Fruit fly (Drosophila melanogaster) whole organism, embryonic: Measurements from ENCODE around the gene Clbn.

Experiments used
- Ada2b ChIP-seq: fragments of 200-800 bp; sonication (Bioruptor generic); IDR thresholded peaks from 2 replicates; pipeline ENCODE4 v1.3.6; 2022; ENCODE audit warnings: missing biosample characterization, missing genetic modification characterization
- Antp ChIP-seq: fragments of 200-800 bp; sonication (Bioruptor generic); optimal IDR thresholded peaks from 3 replicates; lab custom pipeline; 2016; ENCODE audit warnings: missing biosample characterization, missing genetic modification characterization
- Atf3 ChIP-seq: fragments of 200-800 bp; sonication (Bioruptor generic); optimal IDR thresholded peaks from 3 replicates; lab custom pipeline; 2016; ENCODE audit warnings: missing biosample characterization, missing genetic modification characterization
- Bdp1 ChIP-seq: fragments of 200-800 bp; sonication (Bioruptor generic); optimal IDR thresholded peaks from 3 replicates; lab custom pipeline; 2016; ENCODE audit warnings: missing biosample characterization, missing genetic modification characterization
- CG10147 ChIP-seq: fragments of 200-800 bp; sonication (Bioruptor generic); optimal IDR thresholded peaks from 2 replicates; lab custom pipeline; 2019; ENCODE audit warnings: missing biosample characterization, mild to moderate bottlenecking, missing genetic modification characterization, moderate library complexity
- CG1024 ChIP-seq: fragments of 200-800 bp; sonication (Bioruptor generic); IDR thresholded peaks from 2 replicates; pipeline ENCODE4 v1.3.6; 2022; ENCODE audit warnings: missing biosample characterization, missing genetic modification characterization
- CG10462 ChIP-seq: fragments of 200-800 bp; sonication (Bioruptor generic); optimal IDR thresholded peaks from 2 replicates; lab custom pipeline; 2016; ENCODE audit warnings: missing biosample characterization, missing genetic modification characterization
- CG14667 ChIP-seq: fragments of 200-800 bp; sonication (Bioruptor generic); IDR thresholded peaks from 2 replicates; pipeline ENCODE4 v1.3.6; 2022; ENCODE audit warnings: missing biosample characterization, missing genetic modification characterization
- CG17186 ChIP-seq: fragments of 200-800 bp; sonication (Bioruptor generic); optimal IDR thresholded peaks from 3 replicates; lab custom pipeline; 2017; ENCODE audit warnings: missing biosample characterization, missing genetic modification reagents, missing genetic modification characterization
- CG17568 ChIP-seq: fragments of 200-800 bp; sonication (Bioruptor generic); optimal IDR thresholded peaks from 2 replicates; lab custom pipeline; 2018; ENCODE audit warnings: missing biosample characterization, mild to moderate bottlenecking, missing genetic modification characterization, moderate library complexity
- CG2120 ChIP-seq: fragments of 200-800 bp; sonication (Bioruptor generic); optimal IDR thresholded peaks from 3 replicates; lab custom pipeline; 2016; ENCODE audit warnings: missing biosample characterization, missing genetic modification characterization
- CG2875 ChIP-seq: fragments of 200-800 bp; sonication (Bioruptor generic); optimal IDR thresholded peaks from 2 replicates; lab custom pipeline; 2017; ENCODE audit warnings: missing biosample characterization, mild to moderate bottlenecking, missing genetic modification characterization, missing genetic modification reagents
- CG2889 ChIP-seq: fragments of 200-800 bp; sonication (Bioruptor generic); IDR thresholded peaks from 3 replicates; pipeline ENCODE4 v1.3.6; 2022; ENCODE audit warnings: missing biosample characterization, missing genetic modification characterization
- CG30020 ChIP-seq: fragments of 200-800 bp; optimal IDR thresholded peaks from 2 replicates; lab custom pipeline; 2019; ENCODE audit warnings: missing biosample characterization, mild to moderate bottlenecking, missing genetic modification characterization, moderate library complexity
- CG30431 ChIP-seq: fragments of 200-800 bp; sonication (Bioruptor generic); optimal IDR thresholded peaks from 2 replicates; lab custom pipeline; 2017; ENCODE audit warnings: missing biosample characterization, missing genetic modification characterization
- CG31441 ChIP-seq: fragments of 200-800 bp; sonication (Bioruptor generic); IDR thresholded peaks from 2 replicates; pipeline ENCODE4 v1.3.6; 2022; ENCODE audit warnings: missing biosample characterization, missing genetic modification characterization
- CG43689 ChIP-seq: fragments of 200-800 bp; sonication (Bioruptor generic); IDR thresholded peaks from 2 replicates; pipeline ENCODE4 v1.3.6; 2022; ENCODE audit warnings: missing biosample characterization, missing genetic modification characterization
- CG4424 ChIP-seq: fragments of 200-800 bp; sonication (Bioruptor generic); optimal IDR thresholded peaks from 3 replicates; lab custom pipeline; 2016; ENCODE audit warnings: missing biosample characterization, missing genetic modification characterization
- CG4820 ChIP-seq: fragments of 200-800 bp; sonication (Bioruptor generic); optimal IDR thresholded peaks from 3 replicates; lab custom pipeline; 2016; ENCODE audit warnings: missing biosample characterization, missing genetic modification characterization
- CG7556 ChIP-seq: fragments of 200-800 bp; sonication (Bioruptor generic); optimal IDR thresholded peaks from 2 replicates; lab custom pipeline; 2017; ENCODE audit warnings: missing biosample characterization, mild to moderate bottlenecking, missing genetic modification characterization
- CG8478 ChIP-seq: fragments of >200 bp; optimal IDR thresholded peaks from 2 replicates; lab custom pipeline; 2018
- Dfd ChIP-seq, 2 experiments: fragments of >200 bp; optimal IDR thresholded peaks; 2 replicates each; lab custom pipeline; 2017; ENCODE audit warnings: missing biosample characterization in 2 of 2, missing genetic modification characterization in 2 of 2
- Fer2 ChIP-seq: fragments of 200-800 bp; sonication (Bioruptor generic); optimal IDR thresholded peaks from 2 replicates; lab custom pipeline; 2018; ENCODE audit warnings: missing biosample characterization, mild to moderate bottlenecking, missing genetic modification characterization, moderate library complexity
- H2.0 ChIP-seq: fragments of 200-800 bp; sonication (Bioruptor generic); IDR thresholded peaks from 2 replicates; pipeline ENCODE4 v1.3.6; 2022; ENCODE audit warnings: missing biosample characterization, missing genetic modification characterization
- Hr39 ChIP-seq: fragments of >200 bp; optimal IDR thresholded peaks from 2 replicates; lab custom pipeline; 2017
- Lhr ChIP-seq: fragments of 200-800 bp; sonication (Bioruptor generic); optimal IDR thresholded peaks from 3 replicates; lab custom pipeline; 2017; ENCODE audit warnings: mild to moderate bottlenecking, missing biosample characterization, missing genetic modification reagents, missing genetic modification characterization
- Pdp1 ChIP-seq, 2 experiments: fragments of 200-800 bp; sonication (Bioruptor generic); optimal IDR thresholded peaks; 3 replicates each; lab custom pipeline; 2016; ENCODE audit warnings: missing biosample characterization in 2 of 2, missing genetic modification characterization in 2 of 2, mild to moderate bottlenecking in 1 of 2, moderate library complexity in 1 of 2
- Poxn ChIP-seq: fragments of 200-800 bp; sonication (Bioruptor generic); IDR thresholded peaks from 2 replicates; pipeline ENCODE4 v1.3.6; 2022; ENCODE audit warnings: missing biosample characterization, missing genetic modification characterization
- Scr ChIP-seq: fragments of 200-800 bp; sonication (Bioruptor generic); IDR thresholded peaks from 2 replicates; pipeline ENCODE4 v1.3.6; 2022; ENCODE audit warnings: missing biosample characterization, missing genetic modification characterization; ENCODE audit not compliant: partially characterized antibody
- Sox100B ChIP-seq: fragments of 200-800 bp; sonication (Bioruptor generic); optimal IDR thresholded peaks from 3 replicates; lab custom pipeline; 2018; ENCODE audit warnings: missing biosample characterization, mild to moderate bottlenecking, missing genetic modification characterization
- Sox102F ChIP-seq: fragments of 200-800 bp; sonication (Bioruptor generic); optimal IDR thresholded peaks from 2 replicates; lab custom pipeline; 2018; ENCODE audit warnings: missing biosample characterization, mild to moderate bottlenecking, missing genetic modification characterization, moderate library complexity
- Spps ChIP-seq: fragments of 200-800 bp; sonication (Bioruptor generic); optimal IDR thresholded peaks from 2 replicates; lab custom pipeline; 2018; ENCODE audit warnings: missing biosample characterization, mild to moderate bottlenecking, missing genetic modification characterization
- TFAM ChIP-seq: fragments of 200-800 bp; sonication (Bioruptor generic); optimal IDR thresholded peaks from 2 replicates; lab custom pipeline; 2017; ENCODE audit warnings: missing biosample characterization, missing genetic modification characterization, inconsistent platforms
- ab ChIP-seq: fragments of 200-800 bp; sonication (Bioruptor generic); optimal IDR thresholded peaks from 2 replicates; lab custom pipeline; 2016; ENCODE audit warnings: missing biosample characterization, missing genetic modification characterization
- cad ChIP-seq: fragments of >200 bp; optimal IDR thresholded peaks from 2 replicates; lab custom pipeline; 2017; ENCODE audit warnings: missing biosample characterization, missing genetic modification characterization
- corto ChIP-seq: fragments of 200-800 bp; sonication (Bioruptor generic); optimal IDR thresholded peaks from 2 replicates; lab custom pipeline; 2016; ENCODE audit warnings: missing biosample characterization, mild to moderate bottlenecking, missing genetic modification characterization, moderate library complexity
- eyg ChIP-seq: fragments of 200-800 bp; sonication (Bioruptor generic); optimal IDR thresholded peaks from 3 replicates; lab custom pipeline; 2016; ENCODE audit warnings: missing biosample characterization, missing genetic modification characterization
- fd96Cb ChIP-seq: fragments of 200-800 bp; sonication (Bioruptor generic); optimal IDR thresholded peaks from 2 replicates; lab custom pipeline; 2018; ENCODE audit warnings: missing biosample characterization, mild to moderate bottlenecking, missing genetic modification characterization, moderate library complexity
- gsb-n ChIP-seq: fragments of 200-800 bp; sonication (Bioruptor generic); optimal IDR thresholded peaks from 3 replicates; lab custom pipeline; 2018; ENCODE audit warnings: missing biosample characterization, mild to moderate bottlenecking, missing genetic modification characterization
- ham ChIP-seq: fragments of 200-800 bp; sonication (Bioruptor generic); IDR thresholded peaks from 2 replicates; pipeline ENCODE4 v1.3.6; 2022; ENCODE audit warnings: missing biosample characterization, missing genetic modification characterization
- hb ChIP-seq: fragments of 200-800 bp; sonication (Bioruptor generic); IDR thresholded peaks from 3 replicates; pipeline ENCODE4 v1.3.6; 2022; ENCODE audit warnings: missing biosample characterization, missing genetic modification characterization; ENCODE audit not compliant: partially characterized antibody
- jing ChIP-seq: fragments of 200-800 bp; sonication (Bioruptor generic); optimal IDR thresholded peaks from 2 replicates; lab custom pipeline; 2018; ENCODE audit warnings: missing biosample characterization, mild to moderate bottlenecking, missing genetic modification characterization
- lov ChIP-seq, 2 experiments: fragments of 200-800 bp in 1 of 2; fragments of >200 bp in 1 of 2; sonication (Bioruptor generic) in 1 of 2; IDR thresholded peaks in 1 of 2; optimal IDR thresholded peaks in 1 of 2; 2 replicates in 1 of 2; 3 replicates in 1 of 2; pipeline versions ENCODE4 v1.3.6 to Lab custom; 2017 to 2022; ENCODE audit warnings: missing biosample characterization in 1 of 2, missing genetic modification characterization in 1 of 2
- luna ChIP-seq: fragments of 200-800 bp; sonication (Bioruptor generic); optimal IDR thresholded peaks from 2 replicates; lab custom pipeline; 2016; ENCODE audit warnings: missing biosample characterization, missing genetic modification characterization
- mirr ChIP-seq: fragments of 200-800 bp; sonication (Bioruptor generic); optimal IDR thresholded peaks from 3 replicates; lab custom pipeline; 2018; ENCODE audit warnings: missing biosample characterization, mild to moderate bottlenecking, missing genetic modification characterization
- scrt ChIP-seq: fragments of 200-800 bp; sonication (Bioruptor generic); optimal IDR thresholded peaks from 2 replicates; lab custom pipeline; 2018; ENCODE audit warnings: missing biosample characterization, mild to moderate bottlenecking, missing genetic modification characterization, moderate library complexity
- sens ChIP-seq: fragments of 200-800 bp; sonication (Bioruptor generic); peaks from one replicate; lab custom pipeline; 2016; ENCODE audit warnings: missing biosample characterization, missing genetic modification characterization
- sima ChIP-seq: fragments of 200-800 bp; sonication (Bioruptor generic); optimal IDR thresholded peaks from 2 replicates; lab custom pipeline; 2016; ENCODE audit warnings: missing biosample characterization, missing genetic modification characterization
- sr ChIP-seq: fragments of 200-800 bp; sonication (Bioruptor generic); IDR thresholded peaks from 3 replicates; pipeline ENCODE4 v1.3.6; 2022; ENCODE audit warnings: missing biosample characterization, missing genetic modification characterization
- zen ChIP-seq: fragments of 200-800 bp; sonication (Bioruptor generic); optimal IDR thresholded peaks from 3 replicates; lab custom pipeline; 2018; ENCODE audit warnings: missing biosample characterization, mild to moderate bottlenecking, missing genetic modification characterization, moderate library complexity
- zen2 ChIP-seq: fragments of 200-800 bp; sonication (Bioruptor generic); IDR thresholded peaks from 3 replicates; pipeline ENCODE4 v1.3.6; 2022; ENCODE audit warnings: missing biosample characterization, missing genetic modification characterization; ENCODE audit not compliant: partially characterized antibody

Clbn gene

dm6 chr3R:25167407-25168191 lies 40.3 kb downstream of the Clbn start (continued):
- peak; percentile 42 for TF ChIP-seq CG7556
- TF ChIP-seq Ada2b (GFP tag; lab: Robert Waterston, UW) = no peak
- TF ChIP-seq zen (tag; lab: Kevin White, UChicago) = no peak
- TF ChIP-seq CG10147 (GFP tag; lab: Kevin White, UChicago) = no peak
- peak; percentile 21 for TF ChIP-seq Hr39 (lab: Kevin White, UChicago)
- no peak for TF ChIP-seq scrt (GFP tag; lab: Kevin White, UChicago)
- no peak for TF ChIP-seq hb (GFP tag; lab: Robert Waterston, UW)
- no peak for TF ChIP-seq luna (GFP tag; lab: Kevin White, UChicago)
- TF ChIP-seq CG17186 = no peak
- TF ChIP-seq CG43689 (GFP tag; lab: Robert Waterston, UW) = no peak
- TF ChIP-seq CG14667 (GFP tag; lab: Robert Waterston, UW) = no peak
- no peak for TF ChIP-seq corto (GFP tag; lab: Kevin White, UChicago)
- no peak for TF ChIP-seq CG2889 (GFP tag; lab: Robert Waterston, UW)
- no peak for TF ChIP-seq sr (GFP tag; lab: Robert Waterston, UW)
- no peak for TF ChIP-seq Lhr (GFP tag; lab: Kevin White, UChicago)
- TF ChIP-seq Sox100B (GFP tag; lab: Kevin White, UChicago) = peak; percentile 8
- TF ChIP-seq lov (optimal IDR thresholded peaks at IDR 0.05; lab: Kevin White, UChicago) = no peak
- TF ChIP-seq lov (GFP tag; IDR thresholded peaks at IDR 0.05; lab: Robert Waterston, UW) = no peak
- no peak for TF ChIP-seq Dfd (GFP tag; optimal IDR thresholded peaks at IDR 0.05; lab: Kevin White, UChicago)
- no peak for TF ChIP-seq Scr (GFP tag; lab: Robert Waterston, UW)
- peak; percentile 22; the same call in 1 of the 2 replicates for TF ChIP-seq CG31441 (GFP tag; lab: Robert Waterston, UW)
- TF ChIP-seq ab (GFP tag; lab: Kevin White, UChicago) = no peak
- TF ChIP-seq H2.0 (GFP tag; lab: Robert Waterston, UW) = no peak
- TF ChIP-seq Atf3 (GFP tag; lab: Kevin White, UChicago) = no peak
- no peak for TF ChIP-seq Bdp1
- no peak for TF ChIP-seq CG10462 (GFP tag; lab: Kevin White, UChicago)
- TF ChIP-seq Poxn = no peak
- peak; percentile 82 for TF ChIP-seq sens
- TF ChIP-seq fd96Cb (tag; lab: Kevin White, UChicago) = no peak
- no peak for TF ChIP-seq gsb-n
- no peak for TF ChIP-seq CG30020
- peak; percentile 10 for TF ChIP-seq CG2120 (GFP tag; lab: Kevin White, UChicago)
- TF ChIP-seq mirr (GFP tag; lab: Kevin White, UChicago) = no peak
- TF ChIP-seq eyg = no peak
- no peak for TF ChIP-seq CG4424 (GFP tag; lab: Kevin White, UChicago)
- no peak for TF ChIP-seq Sox102F (GFP tag; lab: Kevin White, UChicago)
- TF ChIP-seq jing (GFP tag; lab: Kevin White, UChicago) = no peak
- TF ChIP-seq CG4820 (GFP tag; lab: Kevin White, UChicago) = no peak
- TF ChIP-seq TFAM (GFP tag; lab: Kevin White, UChicago) = no peak
- no peak for TF ChIP-seq ham
- TF ChIP-seq CG17568 (GFP tag; lab: Kevin White, UChicago) = no peak
- no peak for TF ChIP-seq CG8478 (lab: Kevin White, UChicago)
- no peak for TF ChIP-seq Fer2
- no peak for TF ChIP-seq sima (GFP tag; lab: Kevin White, UChicago)
- TF ChIP-seq Pdp1 (GFP tag; optimal IDR thresholded peaks at IDR 0.05; lab: Kevin White, UChicago) = no peak
- TF ChIP-seq Antp (GFP tag; lab: Kevin White, UChicago) = no peak
- no peak for TF ChIP-seq CG2875 (GFP tag; lab: Kevin White, UChicago)
- TF ChIP-seq cad (GFP tag; lab: Kevin White, UChicago) = no peak
- no peak for TF ChIP-seq CG30431 (GFP tag; lab: Kevin White, UChicago)
- no peak for TF ChIP-seq Spps (tag; lab: Kevin White, UChicago)
- no peak for TF ChIP-seq CG1024 (GFP tag; lab: Robert Waterston, UW)
- TF ChIP-seq zen2 = no peak
